Worm (Caenorhabditis elegans): ENCODE data around the gene zipt-3.

DNA sequence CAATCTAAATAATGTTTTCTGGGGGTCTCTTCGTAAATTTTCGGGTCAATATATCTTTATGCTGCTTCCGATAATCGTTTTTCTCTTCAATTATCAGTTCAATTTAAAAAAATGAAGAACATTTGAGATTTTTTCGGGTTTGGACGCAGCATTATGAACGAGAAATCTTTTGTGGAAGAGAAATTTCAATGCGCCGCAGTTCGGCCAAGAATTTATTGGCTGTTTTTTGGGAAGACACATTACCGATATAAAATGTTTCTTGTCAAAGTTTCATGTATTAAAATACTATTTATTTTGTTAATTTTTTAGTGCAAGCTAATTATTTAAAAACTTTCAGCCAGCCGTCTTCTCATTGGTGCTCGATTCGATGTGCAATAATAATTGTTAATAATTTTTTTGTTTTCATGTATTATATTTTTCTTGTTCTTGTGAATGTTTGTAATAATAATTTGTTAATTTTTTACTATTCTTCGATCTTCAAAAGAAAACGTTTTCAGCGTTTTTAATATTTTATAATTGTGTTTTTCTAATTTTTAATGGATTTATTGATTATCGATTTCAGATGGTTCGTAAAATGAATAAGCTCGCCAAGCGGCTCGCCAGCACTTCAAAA lies 2.1 kb upstream of the zipt-3 start, which contains the start of the genes C18A3.10 and C18A3.3:
- TF ChIP-seq him-1 (tag; optimal IDR thresholded peaks at IDR 0.05) (no peak), W03F9.2 (tag; optimal IDR thresholded peaks at IDR 0.05) (no peak), dao-5 (tag; optimal IDR thresholded peaks at IDR 0.05) (no peak)
